Fruit fly (Drosophila melanogaster): Measurements from ENCODE around the gene CG12948.

The CG12948 gene

dm6 chr3R:9703273-9703672, 44.3 kb downstream of the CG12948 start:
- TF ChIP-seq Myc (optimal IDR thresholded peaks at IDR 0.05) (no peak), h (optimal IDR thresholded peaks at IDR 0.05) (no peak), Sin3A (optimal IDR thresholded peaks at IDR 0.05) (no peak), ttk (optimal IDR thresholded peaks at IDR 0.05) (no peak), psq (optimal IDR thresholded peaks at IDR 0.05) (no peak), insv (optimal IDR thresholded peaks at IDR 0.05) (no peak)

DNA sequence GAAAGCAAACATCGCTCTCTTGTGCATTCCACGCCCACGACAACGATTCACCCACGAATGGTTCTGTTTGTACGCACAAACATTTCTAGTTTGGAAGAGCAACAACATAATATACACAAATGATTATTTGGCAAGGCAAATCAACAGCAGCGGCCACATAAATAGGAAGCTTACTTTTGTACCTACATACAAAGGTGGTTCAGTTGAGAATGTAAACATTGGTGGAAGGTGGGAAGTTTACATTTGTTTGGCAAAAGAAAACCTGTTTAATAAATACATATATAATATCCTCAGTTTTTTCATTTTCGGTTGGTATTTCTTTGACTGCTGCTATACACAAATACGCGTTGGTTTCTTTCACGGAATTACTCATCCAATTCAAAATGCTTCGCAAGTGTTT, 45.0 kb downstream of the CG12948 start:
- TF ChIP-seq ttk (optimal IDR thresholded peaks at IDR 0.05), result no peak
- TF ChIP-seq psq (optimal IDR thresholded peaks at IDR 0.05), result no peak
- no peak for TF ChIP-seq insv (optimal IDR thresholded peaks at IDR 0.05)
- TF ChIP-seq Myc (optimal IDR thresholded peaks at IDR 0.05), result no peak
- no peak for TF ChIP-seq Sin3A (optimal IDR thresholded peaks at IDR 0.05)
- TF ChIP-seq h (optimal IDR thresholded peaks at IDR 0.05), result no peak

- no peak for TF ChIP-seq Sin3A (optimal IDR thresholded peaks at IDR 0.05)
- no peak for TF ChIP-seq insv (optimal IDR thresholded peaks at IDR 0.05)
Measured at dm6 chr3R:9701897-9702296, 45.6 kb downstream of the CG12948 start.

DNA sequence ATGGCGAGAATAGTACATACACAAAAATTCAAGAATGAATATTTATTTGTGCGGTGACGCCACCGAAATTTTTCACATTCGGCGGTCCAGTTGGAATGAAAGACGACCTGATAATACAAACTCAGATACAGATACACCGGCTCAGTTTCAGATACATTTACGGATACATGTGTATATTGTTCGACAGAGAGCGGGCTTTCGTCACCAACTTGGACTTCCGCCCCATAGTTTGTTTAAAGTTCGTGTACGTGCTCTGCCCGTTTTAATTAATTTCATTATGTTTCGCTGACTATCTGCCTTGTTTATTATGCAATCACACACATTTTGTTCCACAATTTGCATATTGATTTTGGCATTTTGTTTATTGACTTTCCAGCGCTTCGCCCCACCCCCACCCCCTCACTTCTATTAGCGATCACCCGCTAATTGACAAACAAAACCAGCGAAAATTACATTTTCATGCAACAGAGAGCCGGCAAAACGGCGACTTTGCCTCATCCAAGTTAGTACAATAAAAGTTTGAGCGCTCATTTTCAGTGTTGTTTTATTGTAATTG, 46.3 kb downstream of the CG12948 start:
- TF ChIP-seq h (optimal IDR thresholded peaks at IDR 0.05) (no peak), Myc (optimal IDR thresholded peaks at IDR 0.05) (no peak), ttk (optimal IDR thresholded peaks at IDR 0.05) (no peak), insv (optimal IDR thresholded peaks at IDR 0.05) (no peak), psq (optimal IDR thresholded peaks at IDR 0.05) (no peak), Sin3A (optimal IDR thresholded peaks at IDR 0.05) (no peak)

- no peak for TF ChIP-seq psq (optimal IDR thresholded peaks at IDR 0.05)
Measured at dm6 chr3R:9700513-9700912, 47.0 kb downstream of the CG12948 start.
